Fruit fly (Drosophila melanogaster): Measurements from ENCODE around the gene CG17328.

The CG17328 gene

DNA sequence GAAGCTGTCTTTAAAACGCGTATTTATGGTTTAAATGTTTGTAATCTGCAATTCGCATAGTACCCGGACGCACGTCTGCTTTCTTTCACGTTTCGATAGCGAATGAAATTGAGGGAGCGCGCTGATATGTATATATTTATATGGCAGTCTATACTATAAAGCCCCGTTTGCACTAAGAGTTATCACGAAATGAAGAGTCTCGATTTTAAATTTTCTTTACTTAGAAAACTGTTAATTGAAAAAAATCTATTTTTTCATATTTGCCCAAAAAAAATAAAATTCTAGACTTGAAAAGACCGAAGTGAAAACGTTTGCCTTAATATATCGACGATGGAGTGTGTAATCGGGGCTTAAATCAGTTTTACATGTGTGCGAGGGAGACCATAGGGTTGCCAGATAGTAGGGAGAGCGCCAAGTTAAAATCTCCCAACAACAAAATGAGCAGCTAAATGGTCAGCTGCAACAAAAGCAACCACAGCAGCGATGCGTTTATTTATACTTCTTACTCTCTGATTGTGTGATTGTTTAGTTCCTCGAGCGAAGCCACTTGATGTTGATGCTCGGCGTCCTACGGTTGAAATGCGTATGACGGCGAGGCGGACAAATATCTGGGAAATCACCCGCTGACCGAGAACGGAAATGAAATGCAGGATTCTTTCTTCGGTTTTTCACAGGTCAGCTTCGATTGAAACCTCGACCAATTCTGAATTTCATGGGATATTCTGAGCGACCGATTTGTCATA, 25.9 kb downstream of the CG17328 start, which contains the start of gene cact (continued):
- TF ChIP-seq CG3919 (GFP tag; optimal IDR thresholded peaks at IDR 0.05) (peak; percentile 89), Blimp-1 (GFP tag; optimal IDR thresholded peaks at IDR 0.05) (peak; percentile 23), salr (GFP tag; optimal IDR thresholded peaks at IDR 0.05) (peak; percentile 81), net (GFP tag; optimal IDR thresholded peaks at IDR 0.05) (peak; percentile 93), CG3032 (tag; optimal IDR thresholded peaks at IDR 0.05) (peak; percentile 88), acj6 (GFP tag; optimal IDR thresholded peaks at IDR 0.05) (peak; percentile 93), vri (GFP tag; optimal IDR thresholded peaks at IDR 0.05) (peak; percentile 84), CG8119 (GFP tag; IDR thresholded peaks at IDR 0.05) (peak; percentile 92), Hr39 (GFP tag; optimal IDR thresholded peaks at IDR 0.05) (peak; percentile 94), CG32006 (GFP tag; optimal IDR thresholded peaks at IDR 0.05) (peak; percentile 92), CG7368 (GFP tag; optimal IDR thresholded peaks at IDR 0.05) (peak; percentile 78), CG1621 (tag; optimal IDR thresholded peaks at IDR 0.05) (peak; percentile 68), CG11762 (GFP tag; optimal IDR thresholded peaks at IDR 0.05; ENCODE audit: insufficient read depth) (peak; percentile 63), CG34406 (GFP tag; optimal IDR thresholded peaks at IDR 0.05) (peak; percentile 92), CG6808 (GFP tag; optimal IDR thresholded peaks at IDR 0.05) (peak; percentile 68), OdsH (GFP tag; optimal IDR thresholded peaks at IDR 0.05) (peak; percentile 94), CG15336 (GFP tag; IDR thresholded peaks at IDR 0.05) (peak; percentile 93), CG11294 (GFP tag; IDR thresholded peaks at IDR 0.05) (peak; percentile 86), svp (GFP tag) (peak; percentile 94), spab (GFP tag; optimal IDR thresholded peaks at IDR 0.05) (peak; percentile 69), fd85E (GFP tag; optimal IDR thresholded peaks at IDR 0.05) (peak; percentile 52), topi (GFP tag; optimal IDR thresholded peaks at IDR 0.05) (peak; percentile 92), CG16779 (tag; optimal IDR thresholded peaks at IDR 0.05) (peak; percentile 84)

DNA sequence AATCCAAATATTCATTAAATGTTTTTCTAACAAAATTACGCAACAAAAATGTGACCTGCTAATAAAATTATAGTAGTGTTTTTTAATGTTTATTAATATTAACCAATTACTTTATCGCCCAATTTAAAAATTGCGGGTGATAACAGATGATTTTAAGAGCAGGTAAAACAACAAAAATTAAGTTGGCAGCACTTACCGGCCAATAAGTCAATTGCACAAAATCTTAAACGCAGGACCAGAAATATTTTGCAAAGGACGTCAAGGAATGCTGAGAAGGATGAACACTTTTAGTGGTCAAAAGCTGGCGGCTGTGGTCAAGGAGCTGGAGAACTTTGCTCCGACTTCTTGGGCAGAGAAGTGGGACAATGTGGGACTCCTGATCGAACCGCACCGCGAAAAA, 27.1 kb downstream of the CG17328 start, which contains the start of gene CG4278:
CG4278 (plus strand) TSS at position 178 of the 400 bp plus-strand sequence.
- TF ChIP-seq Blimp-1 (GFP tag; optimal IDR thresholded peaks at IDR 0.05) = no peak
- TF ChIP-seq Smox (GFP tag; optimal IDR thresholded peaks at IDR 0.05) = no peak
- TF ChIP-seq Sox15 (GFP tag; optimal IDR thresholded peaks at IDR 0.05) = no peak
- no peak for TF ChIP-seq Eip93F (GFP tag; optimal IDR thresholded peaks at IDR 0.05)
- no peak for TF ChIP-seq Sox102F (GFP tag; optimal IDR thresholded peaks at IDR 0.05)
- no peak for TF ChIP-seq OdsH (GFP tag; optimal IDR thresholded peaks at IDR 0.05)
- no peak for TF ChIP-seq CG16779 (tag; optimal IDR thresholded peaks at IDR 0.05)
- no peak for TF ChIP-seq vri (GFP tag; optimal IDR thresholded peaks at IDR 0.05)
- TF ChIP-seq fd85E (GFP tag; optimal IDR thresholded peaks at IDR 0.05) = no peak
- no peak for TF ChIP-seq CG6854 (GFP tag; optimal IDR thresholded peaks at IDR 0.05)
- no peak for TF ChIP-seq esn (GFP tag; optimal IDR thresholded peaks at IDR 0.05)
- no peak for TF ChIP-seq salr (GFP tag; optimal IDR thresholded peaks at IDR 0.05)

DNA sequence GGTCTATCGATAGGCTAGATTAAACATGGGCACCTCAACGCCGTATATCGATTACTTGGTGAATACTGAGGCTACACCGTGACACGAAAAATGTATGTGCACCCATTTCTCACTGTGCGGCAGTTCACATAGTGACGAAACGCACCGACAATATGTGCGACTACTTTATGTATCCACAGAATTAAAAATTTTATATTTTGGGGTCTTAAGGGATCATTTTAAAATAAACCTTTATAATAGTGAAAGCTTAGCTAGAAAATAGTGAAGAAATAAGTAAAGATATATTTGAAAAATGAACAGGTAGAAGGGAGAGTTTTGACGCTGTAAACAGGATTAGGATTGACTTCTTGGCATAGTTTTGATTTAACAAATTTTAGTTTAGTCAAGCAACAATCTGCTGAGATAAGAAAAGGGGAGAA, 29.4 kb downstream of the CG17328 start, which contains the start of gene mRpL4:
mRpL4 (minus strand) TSS at position 31 of the 419 bp plus-strand sequence.
- no peak for TF ChIP-seq eg (GFP tag; IDR thresholded peaks at IDR 0.05)
- TF ChIP-seq CG6808 (GFP tag; optimal IDR thresholded peaks at IDR 0.05) = no peak
- peak; percentile 44 for TF ChIP-seq Ets21C (GFP tag; optimal IDR thresholded peaks at IDR 0.05)
- TF ChIP-seq Blimp-1 (GFP tag; optimal IDR thresholded peaks at IDR 0.05) = no peak
- peak; percentile 73 for TF ChIP-seq Hr4 (GFP tag; optimal IDR thresholded peaks at IDR 0.05)
- TF ChIP-seq CG1621 (tag; optimal IDR thresholded peaks at IDR 0.05) = peak; percentile 52
- peak; percentile 59 for TF ChIP-seq fkh (GFP tag; optimal IDR thresholded peaks at IDR 0.05)
- no peak for TF ChIP-seq ss (GFP tag; optimal IDR thresholded peaks at IDR 0.05)
- TF ChIP-seq CG6276 (GFP tag; optimal IDR thresholded peaks at IDR 0.05) = no peak
- TF ChIP-seq Hr38 (GFP tag; optimal IDR thresholded peaks at IDR 0.05) = peak; percentile 11
- peak; percentile 1 for TF ChIP-seq Sox15 (GFP tag; optimal IDR thresholded peaks at IDR 0.05)
- no peak for TF ChIP-seq topi (GFP tag; optimal IDR thresholded peaks at IDR 0.05)
- no peak for TF ChIP-seq CG3919 (GFP tag; optimal IDR thresholded peaks at IDR 0.05)
- TF ChIP-seq CG8632 (GFP tag; optimal IDR thresholded peaks at IDR 0.05) = no peak
- no peak for TF ChIP-seq CG34406 (GFP tag; optimal IDR thresholded peaks at IDR 0.05)
- no peak for TF ChIP-seq pdm3 (GFP tag; optimal IDR thresholded peaks at IDR 0.05)
- no peak for TF ChIP-seq Sox14 (GFP tag; optimal IDR thresholded peaks at IDR 0.05)
- no peak for TF ChIP-seq CG11762 (GFP tag; optimal IDR thresholded peaks at IDR 0.05; ENCODE audit: insufficient read depth)
- no peak for TF ChIP-seq CG16779 (tag; optimal IDR thresholded peaks at IDR 0.05)
- peak; percentile 21 for TF ChIP-seq CG8319 (GFP tag; optimal IDR thresholded peaks at IDR 0.05)
- peak; percentile 69 for TF ChIP-seq CG31627 (GFP tag; optimal IDR thresholded peaks at IDR 0.05)
- TF ChIP-seq Ets96B (tag; optimal IDR thresholded peaks at IDR 0.05) = no peak
- peak; percentile 39 for TF ChIP-seq acj6 (GFP tag; optimal IDR thresholded peaks at IDR 0.05)
- TF ChIP-seq CG15336 (GFP tag; IDR thresholded peaks at IDR 0.05) = no peak
- TF ChIP-seq Eip93F (GFP tag; optimal IDR thresholded peaks at IDR 0.05) = no peak
- no peak; the same call in 1 of the 2 replicates for TF ChIP-seq Gug (GFP tag; IDR thresholded peaks at IDR 0.05)
- peak; percentile 56 for TF ChIP-seq CG10631 (GFP tag; optimal IDR thresholded peaks at IDR 0.05)
- peak; percentile 45 for TF ChIP-seq CG6792 (GFP tag; optimal IDR thresholded peaks at IDR 0.05)
- no peak for TF ChIP-seq net (GFP tag; optimal IDR thresholded peaks at IDR 0.05)
